Worm (Caenorhabditis elegans) whole organism, young adult: ENCODE data around the gene txt-5.

Experiments used
- F23B12.7 ChIP-seq: sonication (generic microtip); optimal IDR thresholded peaks from 2 replicates; lab custom pipeline; 2017; ENCODE audit warnings: missing genetic modification characterization, mild to moderate bottlenecking, missing compliant biosample characterization, antibody characterized with exemption, moderate library complexity; ENCODE audit not compliant: insufficient read depth
- dpl-1 ChIP-seq: fragments of 150-350 bp; optimal IDR thresholded peaks from 2 replicates; lab custom pipeline; 2014; ENCODE audit warnings: missing biosample characterization, missing genetic modification reagents, missing genetic modification characterization
- tlf-1 ChIP-seq: fragments of 200-800 bp; sonication (Bioruptor generic); optimal IDR thresholded peaks from 2 replicates; lab custom pipeline; 2018; ENCODE audit warnings: mild to moderate bottlenecking, missing genetic modification characterization, missing compliant biosample characterization
- unc-62 ChIP-seq: fragments of 150-350 bp; optimal IDR thresholded peaks from 2 replicates; lab custom pipeline; 2014; ENCODE audit warnings: missing biosample characterization, missing genetic modification reagents, missing genetic modification characterization

DNA sequence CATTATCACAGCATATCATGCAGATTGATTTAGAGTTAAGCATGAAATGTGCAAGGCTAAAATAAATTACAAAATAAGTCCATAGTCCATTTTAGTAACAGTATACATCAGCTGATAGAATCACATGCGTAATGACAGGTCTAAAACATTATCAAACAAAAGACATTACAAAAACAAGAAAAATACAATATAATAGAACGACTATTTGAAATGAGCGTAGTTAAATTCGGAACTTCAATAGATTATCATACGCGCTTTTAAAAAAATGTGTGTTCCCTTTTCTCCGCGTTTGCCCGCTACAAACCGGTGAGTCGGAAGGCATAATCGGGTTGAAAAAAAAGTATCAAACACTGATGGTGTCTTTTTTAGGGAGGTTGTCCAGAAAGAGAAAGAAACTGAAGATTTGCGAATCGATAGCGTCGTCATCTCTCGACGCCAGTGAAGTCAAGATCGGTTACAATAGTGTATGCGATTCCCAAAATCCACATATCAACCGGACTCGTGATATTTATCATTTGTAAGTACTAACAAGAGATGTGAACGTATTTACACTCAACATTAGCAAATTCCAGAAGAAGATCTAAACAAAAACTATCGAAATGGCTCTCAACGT is 18.6 kb upstream of the txt-5 start, which contains the start of gene C37C3.2:
- TF ChIP-seq dpl-1 (GFP tag; lab: Kevin White, UChicago) (no peak), unc-62 (GFP tag; lab: Kevin White, UChicago) (no peak), F23B12.7 (no peak), tlf-1 (GFP tag; lab: Kevin White, UChicago) (no peak)
